Worm (Caenorhabditis elegans): ENCODE results near the gene msp-55.

Gene msp-55

DNA sequence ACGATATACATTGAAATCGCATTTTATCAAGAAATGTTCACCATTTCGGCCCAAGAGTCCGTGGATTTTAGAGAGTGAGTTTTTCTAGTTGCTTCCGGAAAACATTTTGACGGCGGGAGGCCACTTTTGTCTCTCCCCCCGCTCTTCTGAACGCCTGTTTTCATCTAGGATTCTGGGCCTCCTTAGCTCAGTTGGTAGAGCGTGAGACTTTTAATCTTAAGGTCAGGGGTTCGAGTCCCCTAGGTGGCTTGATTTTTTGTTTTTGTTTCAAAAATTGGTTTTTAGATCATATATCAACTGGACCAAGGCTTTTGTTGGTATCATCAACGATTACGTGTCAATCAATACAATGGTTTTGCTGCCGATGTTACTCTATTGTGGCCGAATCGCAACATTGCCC, 17.1 kb downstream of the msp-55 start:
- TF ChIP-seq gei-17 (GFP tag; optimal IDR thresholded peaks at IDR 0.05), result no peak
- TF ChIP-seq zfh-2 (GFP tag; conservative IDR thresholded peaks at IDR 0.05), result no peak
- no peak for TF ChIP-seq madf-8 (GFP tag; conservative IDR thresholded peaks at IDR 0.05)
- TF ChIP-seq F52B5.7 (tag; optimal IDR thresholded peaks at IDR 0.05), result no peak
- peak; percentile 16 for TF ChIP-seq zim-3 (tag; optimal IDR thresholded peaks at IDR 0.05)
- 0 out of 2 replicates have a peak, but pooled peaks have one; percentile 60 for TF ChIP-seq nhr-120 (GFP tag; IDR thresholded peaks at IDR 0.05)
- no peak for TF ChIP-seq nhr-27 (tag; optimal IDR thresholded peaks at IDR 0.05)
- TF ChIP-seq bed-1 (GFP tag; IDR thresholded peaks at IDR 0.05), result no peak
- no peak for TF ChIP-seq tbx-9 (tag; optimal IDR thresholded peaks at IDR 0.05; ENCODE audit: borderline replicate concordance)
- TF ChIP-seq somi-1 (GFP tag; optimal IDR thresholded peaks at IDR 0.05), result peak; percentile 8
- peak; percentile 75; the same call in 1 of the 2 replicates for TF ChIP-seq D2030.7 (GFP tag; IDR thresholded peaks at IDR 0.05)
- TF ChIP-seq attf-3 (GFP tag; conservative IDR thresholded peaks at IDR 0.05), result no peak
- TF ChIP-seq attf-6 (GFP tag; IDR thresholded peaks at IDR 0.05), result peak; percentile 86
- TF ChIP-seq ztf-3 (GFP tag; optimal IDR thresholded peaks at IDR 0.05), result no peak
- TF ChIP-seq sptf-2 (GFP tag; optimal IDR thresholded peaks at IDR 0.05), result peak; percentile 74
- peak; percentile 28 for TF ChIP-seq F49E8.2 (tag; optimal IDR thresholded peaks at IDR 0.05; ENCODE audit: insufficient read depth)
- peak; percentile 67; the same call in 1 of the 2 replicates for TF ChIP-seq aptf-3 (GFP tag; IDR thresholded peaks at IDR 0.05)
- TF ChIP-seq ccch-3 (GFP tag; optimal IDR thresholded peaks at IDR 0.05), result no peak
- peak; percentile 66 for TF ChIP-seq F23B12.7 (tag; optimal IDR thresholded peaks at IDR 0.05; ENCODE audit: insufficient read depth)
- peak; percentile 46 for TF ChIP-seq madf-10 (tag; optimal IDR thresholded peaks at IDR 0.05)
- TF ChIP-seq ceh-40 (GFP tag; IDR thresholded peaks at IDR 0.05), result no peak
- no peak for TF ChIP-seq lin-40 (tag; optimal IDR thresholded peaks at IDR 0.05)
- no peak for TF ChIP-seq let-526 (GFP tag; IDR thresholded peaks at IDR 0.05)
- no peak for TF ChIP-seq hlh-26 (GFP tag; conservative IDR thresholded peaks at IDR 0.05)
- no peak for TF ChIP-seq ceh-91 (GFP tag; IDR thresholded peaks at IDR 0.05)
- peak; percentile 66; the same call in 1 of the 2 replicates for TF ChIP-seq cebp-2 (GFP tag; IDR thresholded peaks at IDR 0.05)
- TF ChIP-seq dpl-1 (GFP tag; optimal IDR thresholded peaks at IDR 0.05), result no peak
- no peak for TF ChIP-seq sea-2 (GFP tag; IDR thresholded peaks at IDR 0.05)
- TF ChIP-seq akir-1 (GFP tag; optimal IDR thresholded peaks at IDR 0.05), result no peak
- no peak for TF ChIP-seq F39B2.1 (GFP tag; IDR thresholded peaks at IDR 0.05)
- TF ChIP-seq T07F8.4 (tag; optimal IDR thresholded peaks at IDR 0.05), result peak; percentile 49
- no peak for TF ChIP-seq atf-7 (tag; optimal IDR thresholded peaks at IDR 0.05)
- peak; percentile 37 for TF ChIP-seq attf-5 (GFP tag; optimal IDR thresholded peaks at IDR 0.05)
- TF ChIP-seq xnd-1 (tag; optimal IDR thresholded peaks at IDR 0.05), result no peak
- TF ChIP-seq lsl-1 (GFP tag; optimal IDR thresholded peaks at IDR 0.05), result peak; percentile 32
- TF ChIP-seq ceh-100 (GFP tag; IDR thresholded peaks at IDR 0.05), result peak; percentile 56; the same call in 1 of the 2 replicates
- no peak for TF ChIP-seq ztf-6 (GFP tag; IDR thresholded peaks at IDR 0.05)
- peak; percentile 51; the same call in 1 of the 2 replicates for TF ChIP-seq ekl-4 (GFP tag; IDR thresholded peaks at IDR 0.05)
- no peak for TF ChIP-seq lag-1 (GFP tag; IDR thresholded peaks at IDR 0.05)
- no peak for TF ChIP-seq T26A5.8 (tag; optimal IDR thresholded peaks at IDR 0.05)
- TF ChIP-seq dox-1 (GFP tag; IDR thresholded peaks at IDR 0.05), result no peak; the same call in 1 of the 2 replicates
- TF ChIP-seq sdz-38 (tag; optimal IDR thresholded peaks at IDR 0.05), result no peak
- TF ChIP-seq F57C9.4 (tag; optimal IDR thresholded peaks at IDR 0.05), result no peak
- peak; percentile 71 for TF ChIP-seq ztf-18 (tag; optimal IDR thresholded peaks at IDR 0.05)
- peak; percentile 91 for TF ChIP-seq B0261.1 (tag; optimal IDR thresholded peaks at IDR 0.05)
- peak; percentile 82; the same call in 1 of the 2 replicates for TF ChIP-seq egl-44 (GFP tag; IDR thresholded peaks at IDR 0.05)
- no peak for TF ChIP-seq nfya-2 (GFP tag; IDR thresholded peaks at IDR 0.05)
- TF ChIP-seq lsy-27 (tag; optimal IDR thresholded peaks at IDR 0.05; ENCODE audit: borderline replicate concordance, insufficient read depth), result no peak
- TF ChIP-seq K12H6.12 (tag; optimal IDR thresholded peaks at IDR 0.05), result peak; percentile 28

All from whole organism, young adult.